Fruit fly (Drosophila melanogaster): ENCODE measurements around the gene Tm2.

Tm2 gene

dm6 chr3R:15328083-15328779, 18.2 kb downstream of the Tm2 start, which contains the start of the genes CG6236 and ea:
Gene CG6236 (minus strand): TSS chr3R:15328269.
Gene ea (plus strand): TSS chr3R:15328729.
- TF ChIP-seq sc (optimal IDR thresholded peaks at IDR 0.05) (no peak), sc (GFP tag; optimal IDR thresholded peaks at IDR 0.05) (no peak), CG3995 (GFP tag; optimal IDR thresholded peaks at IDR 0.05) (peak; percentile 61), CG2116 (GFP tag; optimal IDR thresholded peaks at IDR 0.05) (no peak), Ptx1 (GFP tag; IDR thresholded peaks at IDR 0.05) (no peak), gcm (GFP tag; optimal IDR thresholded peaks at IDR 0.05) (no peak), dati (GFP tag; IDR thresholded peaks at IDR 0.05) (no peak), Adf1 (GFP tag; IDR thresholded peaks at IDR 0.05) (no peak), bbx (GFP tag; IDR thresholded peaks at IDR 0.05; ENCODE audit: partially characterized antibody) (no peak), CG13424 (tag; optimal IDR thresholded peaks at IDR 0.05) (no peak), Oaz (GFP tag; IDR thresholded peaks at IDR 0.05) (no peak), CG17568 (GFP tag; optimal IDR thresholded peaks at IDR 0.05) (no peak), gcm2 (GFP tag; optimal IDR thresholded peaks at IDR 0.05) (no peak), CG31224 (GFP tag; IDR thresholded peaks at IDR 0.05) (no peak), Med (GFP tag) (peak; percentile 43), Kr (GFP tag; optimal IDR thresholded peaks at IDR 0.05) (no peak), NC2α (GFP tag; optimal IDR thresholded peaks at IDR 0.05) (no peak), tx (GFP tag; optimal IDR thresholded peaks at IDR 0.05) (no peak), hb (GFP tag; IDR thresholded peaks at IDR 0.05; ENCODE audit: partially characterized antibody) (no peak), CG7556 (GFP tag; optimal IDR thresholded peaks at IDR 0.05) (no peak), Hmr (GFP tag; optimal IDR thresholded peaks at IDR 0.05) (no peak), CG4707 (GFP tag; optimal IDR thresholded peaks at IDR 0.05) (no peak), Dip3 (GFP tag; optimal IDR thresholded peaks at IDR 0.05) (no peak), dm (GFP tag; optimal IDR thresholded peaks at IDR 0.05) (no peak), Jarid2 (GFP tag; optimal IDR thresholded peaks at IDR 0.05) (no peak), HLH3B (GFP tag; IDR thresholded peaks at IDR 0.05) (no peak), danr (GFP tag; IDR thresholded peaks at IDR 0.05) (no peak), D19A (tag; optimal IDR thresholded peaks at IDR 0.05) (no peak), CG9437 (GFP tag; optimal IDR thresholded peaks at IDR 0.05) (no peak), nerfin-2 (GFP tag; IDR thresholded peaks at IDR 0.05; ENCODE audit: partially characterized antibody) (no peak), CG2875 (GFP tag; optimal IDR thresholded peaks at IDR 0.05) (no peak), pzg (GFP tag; optimal IDR thresholded peaks at IDR 0.05) (peak; percentile 79), unc-4 (GFP tag; IDR thresholded peaks at IDR 0.05; ENCODE audit: partially characterized antibody) (no peak), wor (GFP tag; IDR thresholded peaks at IDR 0.05) (no peak), jigr1 (GFP tag; IDR thresholded peaks at IDR 0.05) (no peak), CG14441 (GFP tag; IDR thresholded peaks at IDR 0.05) (no peak), CG6765 (GFP tag; optimal IDR thresholded peaks at IDR 0.05) (no peak), nau (GFP tag; optimal IDR thresholded peaks at IDR 0.05) (no peak), dan (GFP tag; IDR thresholded peaks at IDR 0.05) (no peak), Dref (GFP tag; IDR thresholded peaks at IDR 0.05) (no peak), gem (tag; optimal IDR thresholded peaks at IDR 0.05) (no peak), CG10543 (GFP tag; optimal IDR thresholded peaks at IDR 0.05) (no peak), lmd (GFP tag; IDR thresholded peaks at IDR 0.05) (no peak), tin (GFP tag; optimal IDR thresholded peaks at IDR 0.05) (no peak), crc (GFP tag; optimal IDR thresholded peaks at IDR 0.05) (no peak), pnt (GFP tag; optimal IDR thresholded peaks at IDR 0.05) (no peak), Aef1 (GFP tag; IDR thresholded peaks at IDR 0.05) (no peak), CG9797 (GFP tag; optimal IDR thresholded peaks at IDR 0.05) (peak; percentile 65), Mad (GFP tag; optimal IDR thresholded peaks at IDR 0.05) (no peak), NC2β (GFP tag; optimal IDR thresholded peaks at IDR 0.05) (no peak), knrl (GFP tag; IDR thresholded peaks at IDR 0.05; ENCODE audit: partially characterized antibody) (no peak)
